2 worm cellular contexts compared by ENCODE assay signal in the genomic region with DNA sequence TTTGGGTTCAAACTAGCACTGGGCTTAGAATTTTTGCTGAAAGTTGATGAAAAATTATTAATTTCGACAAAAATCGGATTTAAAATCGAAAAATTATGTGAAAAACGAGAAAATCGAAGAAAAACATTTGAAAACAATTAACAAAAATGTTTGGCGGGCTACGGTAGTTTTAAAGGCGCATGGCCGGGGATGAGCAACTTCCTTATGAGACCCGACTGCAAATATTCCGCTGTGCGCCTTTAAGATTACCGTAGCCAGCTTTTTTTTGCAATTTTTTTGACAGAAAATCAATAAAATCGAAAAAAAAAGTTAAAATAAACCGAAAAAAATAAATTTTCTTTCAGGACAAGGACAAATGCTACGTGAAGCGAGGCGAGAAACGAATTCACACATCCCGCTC.
TF ChIP-seq lines count a peak whose summit lies in the region.

No protein-coding gene starts in this region.

TF ChIP-seq in whole organism, L4 larva, 104 proteins besides CTCF, POLR2A, EP300 and RAD21:
- TF ChIP-seq dmd-9 (GFP tag; IDR thresholded peaks at IDR 0.05; lab: Robert Waterston, UW), result no peak
- TF ChIP-seq unc-130 (GFP tag; optimal IDR thresholded peaks at IDR 0.05; lab: Kevin White, UChicago), result peak; percentile 66
- no peak for TF ChIP-seq F10B5.3 (tag; optimal IDR thresholded peaks at IDR 0.05; lab: Kevin White, UChicago)
- TF ChIP-seq zip-11 (GFP tag; IDR thresholded peaks at IDR 0.05; lab: Robert Waterston, UW), result no peak
- no peak for TF ChIP-seq madf-5 (GFP tag; IDR thresholded peaks at IDR 0.05; lab: Robert Waterston, UW)
- TF ChIP-seq snpc-1.2 (GFP tag; IDR thresholded peaks at IDR 0.05; lab: Robert Waterston, UW), result no peak
- TF ChIP-seq dpl-1 (GFP tag; optimal IDR thresholded peaks at IDR 0.05; lab: Kevin White, UChicago), result no peak
- TF ChIP-seq ceh-82 (tag; optimal IDR thresholded peaks at IDR 0.05; lab: Kevin White, UChicago), result no peak
- TF ChIP-seq tag-97 (GFP tag; IDR thresholded peaks at IDR 0.05; lab: Robert Waterston, UW), result no peak
- TF ChIP-seq ceh-44 (GFP tag; IDR thresholded peaks at IDR 0.05; lab: Robert Waterston, UW), result 0 out of 2 replicates have a peak, but pooled peaks have one; percentile 11
- TF ChIP-seq set-16 (GFP tag; IDR thresholded peaks at IDR 0.05; lab: Robert Waterston, UW), result no peak
- TF ChIP-seq mes-2 (tag; optimal IDR thresholded peaks at IDR 0.05; lab: Kevin White, UChicago; ENCODE audit: poor library complexity, severe bottlenecking), result peak; percentile 14
- TF ChIP-seq lin-38 (GFP tag; IDR thresholded peaks at IDR 0.05; lab: Robert Waterston, UW), result peak; percentile 67
- TF ChIP-seq F49E8.2 (tag; optimal IDR thresholded peaks at IDR 0.05; lab: Kevin White, UChicago; ENCODE audit: borderline replicate concordance), result peak; percentile 86
- no peak for TF ChIP-seq T26A8.4 (GFP tag; IDR thresholded peaks at IDR 0.05; lab: Robert Waterston, UW)
- no peak for TF ChIP-seq zfp-3 (GFP tag; conservative IDR thresholded peaks at IDR 0.05; lab: Robert Waterston, UW)
- no peak for TF ChIP-seq nhr-102 (tag; optimal IDR thresholded peaks at IDR 0.05; lab: Kevin White, UChicago)
- 0 out of 2 replicates have a peak, but pooled peaks have one; percentile 40 for TF ChIP-seq arid-1 (GFP tag; conservative IDR thresholded peaks at IDR 0.05; lab: Robert Waterston, UW)
- TF ChIP-seq ceh-28 (tag; optimal IDR thresholded peaks at IDR 0.05; lab: Kevin White, UChicago), result no peak

TF ChIP-seq in whole organism, young adult, 124 proteins besides CTCF, POLR2A, EP300 and RAD21 (continues in another document):
- peak; percentile 99 for TF ChIP-seq madf-6 (GFP tag; IDR thresholded peaks at IDR 0.05; lab: Robert Waterston, UW)
- no peak for TF ChIP-seq nhr-80 (tag; optimal IDR thresholded peaks at IDR 0.05; lab: Kevin White, UChicago)
- TF ChIP-seq rcor-1 (GFP tag; IDR thresholded peaks at IDR 0.05; lab: Robert Waterston, UW), result peak; percentile 65
- no peak for TF ChIP-seq attf-3 (GFP tag; conservative IDR thresholded peaks at IDR 0.05; lab: Robert Waterston, UW)
- peak; percentile 99 for TF ChIP-seq F33H1.4 (GFP tag; IDR thresholded peaks at IDR 0.05; lab: Robert Waterston, UW)
- TF ChIP-seq ceh-100 (GFP tag; IDR thresholded peaks at IDR 0.05; lab: Robert Waterston, UW), result peak; percentile 77
- TF ChIP-seq zim-3 (tag; optimal IDR thresholded peaks at IDR 0.05; lab: Kevin White, UChicago), result no peak
- TF ChIP-seq dpff-1 (tag; optimal IDR thresholded peaks at IDR 0.05; lab: Kevin White, UChicago), result no peak
- peak; percentile 67; the same call in 1 of the 2 replicates for TF ChIP-seq hsf-1 (GFP tag; IDR thresholded peaks at IDR 0.05; lab: Robert Waterston, UW)
- TF ChIP-seq madf-8 (GFP tag; conservative IDR thresholded peaks at IDR 0.05; lab: Robert Waterston, UW), result peak; percentile 93
- TF ChIP-seq pha-4 (tag; optimal IDR thresholded peaks at IDR 0.05; lab: Kevin White, UChicago), result no peak
- TF ChIP-seq hrde-1 (tag; optimal IDR thresholded peaks at IDR 0.05; lab: Kevin White, UChicago; ENCODE audit: borderline replicate concordance), result no peak
- 0 out of 2 replicates have a peak, but pooled peaks have one; percentile 48 for TF ChIP-seq ztf-28 (GFP tag; IDR thresholded peaks at IDR 0.05; lab: Robert Waterston, UW)
- no peak for TF ChIP-seq tbx-9 (tag; optimal IDR thresholded peaks at IDR 0.05; lab: Kevin White, UChicago; ENCODE audit: borderline replicate concordance)
- TF ChIP-seq dpl-1 (GFP tag; optimal IDR thresholded peaks at IDR 0.05; lab: Kevin White, UChicago), result peak; percentile 48
- TF ChIP-seq snpc-3.4 (tag; optimal IDR thresholded peaks at IDR 0.05; lab: Kevin White, UChicago), result peak; percentile 69
- TF ChIP-seq nhr-27 (tag; optimal IDR thresholded peaks at IDR 0.05; lab: Kevin White, UChicago), result no peak
- TF ChIP-seq egl-44 (GFP tag; IDR thresholded peaks at IDR 0.05; lab: Robert Waterston, UW), result no peak
- no peak for TF ChIP-seq F23B12.7 (tag; optimal IDR thresholded peaks at IDR 0.05; lab: Kevin White, UChicago; ENCODE audit: insufficient read depth)
- no peak for TF ChIP-seq F37B4.10 (GFP tag; IDR thresholded peaks at IDR 0.05; lab: Robert Waterston, UW)
- TF ChIP-seq pbrm-1 (GFP tag; IDR thresholded peaks at IDR 0.05; lab: Robert Waterston, UW), result peak; percentile 54; the same call in 1 of the 2 replicates
- peak in 1 of 2 experiments; percentile 10 for TF ChIP-seq rec-8 (tag; optimal IDR thresholded peaks at IDR 0.05; lab: Kevin White, UChicago)
- no peak for TF ChIP-seq nhr-90 (tag; optimal IDR thresholded peaks at IDR 0.05; lab: Kevin White, UChicago)
- peak; percentile 65 for TF ChIP-seq snpc-1.3 (tag; optimal IDR thresholded peaks at IDR 0.05; lab: Kevin White, UChicago; ENCODE audit: insufficient read depth)
- TF ChIP-seq efl-1 (GFP tag; optimal IDR thresholded peaks at IDR 0.05; lab: Kevin White, UChicago), result peak; percentile 71
- TF ChIP-seq let-526 (GFP tag; IDR thresholded peaks at IDR 0.05; lab: Robert Waterston, UW), result no peak
- TF ChIP-seq fkh-3 (tag; optimal IDR thresholded peaks at IDR 0.05; lab: Kevin White, UChicago), result no peak
- TF ChIP-seq B0035.1 (tag; optimal IDR thresholded peaks at IDR 0.05; lab: Kevin White, UChicago), result no peak
- no peak for TF ChIP-seq dox-1 (GFP tag; IDR thresholded peaks at IDR 0.05; lab: Robert Waterston, UW)
- no peak for TF ChIP-seq mxl-1 (tag; optimal IDR thresholded peaks at IDR 0.05; lab: Kevin White, UChicago)
- no peak for TF ChIP-seq bed-2 (GFP tag; IDR thresholded peaks at IDR 0.05; lab: Robert Waterston, UW)
- TF ChIP-seq chd-7 (tag; optimal IDR thresholded peaks at IDR 0.05; lab: Kevin White, UChicago), result no peak
- TF ChIP-seq somi-1 (GFP tag; optimal IDR thresholded peaks at IDR 0.05; lab: Kevin White, UChicago), result no peak
- TF ChIP-seq Y53G8AR.9 (GFP tag; conservative IDR thresholded peaks at IDR 0.05; lab: Robert Waterston, UW), result no peak
- no peak for TF ChIP-seq T07F8.4 (tag; optimal IDR thresholded peaks at IDR 0.05; lab: Kevin White, UChicago)
- no peak for TF ChIP-seq Y53F4B.3 (GFP tag; IDR thresholded peaks at IDR 0.05; lab: Robert Waterston, UW)
- TF ChIP-seq ets-4 (GFP tag; optimal IDR thresholded peaks at IDR 0.05; lab: Kevin White, UChicago), result no peak
- peak; percentile 99 for TF ChIP-seq xnd-1 (tag; optimal IDR thresholded peaks at IDR 0.05; lab: Kevin White, UChicago)
- no peak for TF ChIP-seq ztf-6 (GFP tag; IDR thresholded peaks at IDR 0.05; lab: Robert Waterston, UW)
- TF ChIP-seq snpc-4 (GFP tag; optimal IDR thresholded peaks at IDR 0.05; lab: Kevin White, UChicago), result no peak
- peak in 3 of 4 experiments; percentile 11 to 21 (median 11) for TF ChIP-seq snpc-4 (tag; optimal IDR thresholded peaks at IDR 0.05; lab: Kevin White, UChicago)
- TF ChIP-seq lin-54 (GFP tag; optimal IDR thresholded peaks at IDR 0.05; lab: Kevin White, UChicago), result peak; percentile 81
- no peak for TF ChIP-seq atf-7 (tag; optimal IDR thresholded peaks at IDR 0.05; lab: Kevin White, UChicago)
- no peak for TF ChIP-seq C17E4.6 (GFP tag; IDR thresholded peaks at IDR 0.05; lab: Robert Waterston, UW)
- TF ChIP-seq tbp1 (GFP tag; optimal IDR thresholded peaks at IDR 0.05; lab: Kevin White, UChicago), result peak; percentile 43
- no peak for TF ChIP-seq ceh-58 (GFP tag; IDR thresholded peaks at IDR 0.05; lab: Robert Waterston, UW)
- peak; percentile 99 for TF ChIP-seq lsl-1 (GFP tag; optimal IDR thresholded peaks at IDR 0.05; lab: Kevin White, UChicago)
- TF ChIP-seq B0261.1 (tag; optimal IDR thresholded peaks at IDR 0.05; lab: Kevin White, UChicago), result no peak
- TF ChIP-seq ztf-18 (tag; optimal IDR thresholded peaks at IDR 0.05; lab: Kevin White, UChicago), result peak; percentile 28
- TF ChIP-seq Y79H2A.3 (GFP tag; conservative IDR thresholded peaks at IDR 0.05; lab: Robert Waterston, UW), result no peak
- no peak for TF ChIP-seq ztf-3 (GFP tag; optimal IDR thresholded peaks at IDR 0.05; lab: Kevin White, UChicago)
- no peak for TF ChIP-seq Y56A3A.18 (GFP tag; IDR thresholded peaks at IDR 0.05; lab: Robert Waterston, UW)
- TF ChIP-seq him-1 (tag; optimal IDR thresholded peaks at IDR 0.05; lab: Kevin White, UChicago), result peak; percentile 35
- TF ChIP-seq F49E8.2 (tag; optimal IDR thresholded peaks at IDR 0.05; lab: Kevin White, UChicago; ENCODE audit: insufficient read depth), result peak; percentile 74
- no peak for TF ChIP-seq ztf-22 (GFP tag; optimal IDR thresholded peaks at IDR 0.05; lab: Kevin White, UChicago)
- no peak for TF ChIP-seq lag-1 (GFP tag; IDR thresholded peaks at IDR 0.05; lab: Robert Waterston, UW)
- peak; percentile 66 for TF ChIP-seq tlf-1 (GFP tag; optimal IDR thresholded peaks at IDR 0.05; lab: Kevin White, UChicago)
- TF ChIP-seq ztf-26 (tag; optimal IDR thresholded peaks at IDR 0.05; lab: Kevin White, UChicago), result no peak
- 0 out of 2 replicates have a peak, but pooled peaks have one; percentile 31 for TF ChIP-seq hmg-1.2 (GFP tag; IDR thresholded peaks at IDR 0.05; lab: Robert Waterston, UW)
- TF ChIP-seq aptf-2 (GFP tag; conservative IDR thresholded peaks at IDR 0.05; lab: Robert Waterston, UW), result no peak
- peak; percentile 52 for TF ChIP-seq unc-130 (GFP tag; optimal IDR thresholded peaks at IDR 0.05; lab: Kevin White, UChicago)
- TF ChIP-seq B0019.2 (GFP tag; conservative IDR thresholded peaks at IDR 0.05; lab: Robert Waterston, UW), result peak; percentile 37; the same call in 1 of the 2 replicates
- TF ChIP-seq lir-1 (GFP tag; conservative IDR thresholded peaks at IDR 0.05; lab: Robert Waterston, UW), result peak; percentile 25; the same call in 1 of the 2 replicates
- TF ChIP-seq lsy-27 (tag; optimal IDR thresholded peaks at IDR 0.05; lab: Kevin White, UChicago; ENCODE audit: borderline replicate concordance, insufficient read depth), result no peak
- peak; percentile 80 for TF ChIP-seq mcd-1 (GFP tag; IDR thresholded peaks at IDR 0.05; lab: Robert Waterston, UW)
- peak; percentile 99 for TF ChIP-seq athp-1 (tag; optimal IDR thresholded peaks at IDR 0.05; lab: Kevin White, UChicago)
- peak; percentile 68; the same call in 1 of the 2 replicates for TF ChIP-seq Y95B8A.8 (GFP tag; IDR thresholded peaks at IDR 0.05; lab: Robert Waterston, UW)
- peak; percentile 70 for TF ChIP-seq B0336.3 (GFP tag; IDR thresholded peaks at IDR 0.05; lab: Robert Waterston, UW)
- peak; percentile 90 for TF ChIP-seq D2030.7 (GFP tag; IDR thresholded peaks at IDR 0.05; lab: Robert Waterston, UW)
